Fruit fly (Drosophila melanogaster): ENCODE measurements around the gene CG15142.

Gene CG15142

dm6 chr2L:17448435-17448834 lies 50.2 kb downstream of the CG15142 start:
- no peak for TF ChIP-seq CG17801 (GFP tag; optimal IDR thresholded peaks at IDR 0.05; ENCODE audit: partially characterized antibody)

Measured in ovary, adult (tissue).